Fruit fly (Drosophila melanogaster) whole organism, wandering third instar larva: Measurements from ENCODE around the gene CycK.

Source experiments
- Hr83 ChIP-seq: fragments of 200-300 bp; sonication (Bioruptor generic); optimal IDR thresholded peaks from 2 replicates; lab custom pipeline; 2016; ENCODE audit warnings: missing biosample characterization, mild to moderate bottlenecking, missing genetic modification characterization, moderate library complexity; ENCODE audit not compliant: poor library complexity, severe bottlenecking
- dmrt93B ChIP-seq: fragments of 200-800 bp; sonication (Bioruptor generic); optimal IDR thresholded peaks from 2 replicates; lab custom pipeline; 2018; ENCODE audit warnings: missing biosample characterization, mild to moderate bottlenecking, missing genetic modification characterization

DNA sequence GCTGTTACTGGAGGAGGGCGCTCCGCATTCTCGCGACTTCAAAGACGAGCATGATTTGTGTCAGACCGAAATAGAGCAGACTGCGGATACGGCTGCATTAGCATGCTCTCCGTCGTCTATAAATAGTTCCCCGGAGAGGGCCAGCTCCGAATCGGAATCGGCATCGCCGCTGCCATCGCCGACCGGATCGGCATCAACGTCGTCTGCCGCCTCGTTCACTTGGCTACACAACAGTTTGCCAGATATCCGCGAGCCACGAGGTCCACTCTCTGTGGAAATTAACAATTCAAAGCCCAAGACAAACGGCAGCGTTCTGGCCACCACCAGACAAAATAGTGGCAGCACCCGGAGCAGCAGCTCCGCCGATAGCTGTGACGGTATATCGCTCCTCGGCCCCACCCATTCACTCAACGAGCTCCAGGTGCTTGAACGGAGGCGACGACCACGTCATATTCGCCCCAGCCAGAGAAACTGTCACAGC lies 12.8 kb upstream of the CycK start:
- TF ChIP-seq dmrt93B (GFP tag; lab: Kevin White, UChicago) (no peak), Hr83 (GFP tag; lab: Kevin White, UChicago) (no peak)
